Fruit fly (Drosophila melanogaster) whole organism, embryonic: Measurements from ENCODE around the gene Nepl20.

Experiments used
- BEAF-32 ChIP-seq: fragments of 200-800 bp; sonication (Bioruptor generic); optimal IDR thresholded peaks from 3 replicates; lab custom pipeline; 2017; ENCODE audit warnings: missing biosample characterization, missing genetic modification characterization, mild to moderate bottlenecking, moderate library complexity, missing genetic modification reagents
- CG10979 ChIP-seq: fragments of 200-800 bp; sonication (Bioruptor generic); optimal IDR thresholded peaks from 2 replicates; lab custom pipeline; 2018; ENCODE audit warnings: missing biosample characterization, mild to moderate bottlenecking, missing genetic modification characterization, moderate library complexity
- CG11456 ChIP-seq: fragments of 200-800 bp; sonication (Bioruptor generic); IDR thresholded peaks from 3 replicates; pipeline ENCODE4 v1.3.6; 2022; ENCODE audit warnings: missing biosample characterization, missing genetic modification characterization
- CG1233 ChIP-seq: fragments of 200-800 bp; sonication (Bioruptor generic); optimal IDR thresholded peaks from 4 replicates; lab custom pipeline; 2018; ENCODE audit warnings: missing biosample characterization, mild to moderate bottlenecking, missing genetic modification characterization
- CG13775 ChIP-seq: fragments of 200-800 bp; sonication (Bioruptor generic); optimal IDR thresholded peaks from 3 replicates; lab custom pipeline; 2017; ENCODE audit warnings: missing biosample characterization, mild to moderate bottlenecking, missing genetic modification characterization
- CG14050 ChIP-seq: fragments of 200-800 bp; sonication (Bioruptor generic); IDR thresholded peaks from 3 replicates; pipeline ENCODE4 v1.3.6; 2022; ENCODE audit warnings: missing biosample characterization, missing genetic modification characterization
- CG14710 ChIP-seq: fragments of 200-800 bp; sonication (Bioruptor generic); optimal IDR thresholded peaks from 3 replicates; lab custom pipeline; 2019; ENCODE audit warnings: missing biosample characterization, mild to moderate bottlenecking, missing genetic modification characterization, moderate library complexity
- CG17361 ChIP-seq: fragments of 200-800 bp; sonication (Bioruptor generic); IDR thresholded peaks from 3 replicates; pipeline ENCODE4 v1.3.6; 2022; ENCODE audit warnings: missing biosample characterization, missing genetic modification characterization
- CG17385 ChIP-seq: fragments of 200-800 bp; sonication (Bioruptor generic); optimal IDR thresholded peaks from 3 replicates; lab custom pipeline; 2018; ENCODE audit warnings: missing biosample characterization, mild to moderate bottlenecking, missing genetic modification characterization
- CG17912 ChIP-seq: fragments of 200-800 bp; sonication (Bioruptor generic); optimal IDR thresholded peaks from 2 replicates; lab custom pipeline; 2018; ENCODE audit warnings: missing biosample characterization, mild to moderate bottlenecking, missing genetic modification characterization
- CG18599 ChIP-seq: fragments of 200-800 bp; sonication (Bioruptor generic); optimal IDR thresholded peaks from 3 replicates; lab custom pipeline; 2017; ENCODE audit warnings: missing biosample characterization, missing genetic modification characterization, mild to moderate bottlenecking, moderate library complexity, missing genetic modification reagents
- CG2120 ChIP-seq: fragments of 200-800 bp; sonication (Bioruptor generic); optimal IDR thresholded peaks from 3 replicates; lab custom pipeline; 2016; ENCODE audit warnings: missing biosample characterization, missing genetic modification characterization
- CG31224 ChIP-seq: fragments of 200-800 bp; sonication (Bioruptor generic); IDR thresholded peaks from 2 replicates; pipeline ENCODE4 v1.3.6; 2022; ENCODE audit warnings: missing biosample characterization, missing genetic modification characterization
- CG34376 ChIP-seq: fragments of 200-800 bp; sonication (Bioruptor generic); optimal IDR thresholded peaks from 2 replicates; lab custom pipeline; 2018; ENCODE audit warnings: missing biosample characterization, mild to moderate bottlenecking, missing genetic modification characterization
- CG4282 ChIP-seq: fragments of 200-800 bp; sonication (Bioruptor generic); optimal IDR thresholded peaks from 2 replicates; lab custom pipeline; 2016; ENCODE audit warnings: missing biosample characterization, missing genetic modification characterization
- CG4360 ChIP-seq: fragments of 200-800 bp; sonication (Bioruptor generic); IDR thresholded peaks from 2 replicates; pipeline ENCODE4 v1.3.6; 2022; ENCODE audit warnings: missing biosample characterization, missing genetic modification characterization
- CG4820 ChIP-seq: fragments of 200-800 bp; sonication (Bioruptor generic); optimal IDR thresholded peaks from 3 replicates; lab custom pipeline; 2016; ENCODE audit warnings: missing biosample characterization, missing genetic modification characterization
- CG6272 ChIP-seq: fragments of 200-800 bp; sonication (Bioruptor generic); IDR thresholded peaks from 2 replicates; pipeline ENCODE4 v1.3.6; 2022; ENCODE audit warnings: missing biosample characterization, missing genetic modification characterization
- CG6854 ChIP-seq: fragments of 200-800 bp; sonication (Bioruptor generic); optimal IDR thresholded peaks from 3 replicates; lab custom pipeline; 2017; ENCODE audit warnings: missing biosample characterization, mild to moderate bottlenecking, missing genetic modification characterization
- CG7839 ChIP-seq: fragments of 200-800 bp; sonication (Bioruptor generic); optimal IDR thresholded peaks from 3 replicates; lab custom pipeline; 2018; ENCODE audit warnings: missing biosample characterization, mild to moderate bottlenecking, missing genetic modification characterization, moderate library complexity
- CG8388 ChIP-seq: fragments of 200-800 bp; sonication (Bioruptor generic); optimal IDR thresholded peaks from 2 replicates; lab custom pipeline; 2019; ENCODE audit warnings: missing biosample characterization, mild to moderate bottlenecking, missing genetic modification characterization, moderate library complexity
- CG9437 ChIP-seq: fragments of 200-800 bp; sonication (Bioruptor generic); optimal IDR thresholded peaks from 2 replicates; lab custom pipeline; 2018; ENCODE audit warnings: missing biosample characterization, mild to moderate bottlenecking, missing genetic modification characterization
- CTCF ChIP-seq: fragments of 200-800 bp; sonication (Bioruptor generic); optimal IDR thresholded peaks from 2 replicates; lab custom pipeline; 2017; ENCODE audit warnings: missing biosample characterization, mild to moderate bottlenecking, missing genetic modification characterization, moderate library complexity
- Dll ChIP-seq: fragments of 200-800 bp; sonication (Bioruptor generic); IDR thresholded peaks from 4 replicates; pipeline ENCODE4 v1.3.6; 2022; ENCODE audit warnings: missing biosample characterization, missing genetic modification characterization; ENCODE audit not compliant: partially characterized antibody
- Gug ChIP-seq: fragments of 200-800 bp; sonication (Bioruptor generic); IDR thresholded peaks from 4 replicates; pipeline ENCODE4 v1.3.6; 2022; ENCODE audit warnings: missing biosample characterization, missing genetic modification characterization
- HHEX ChIP-seq: fragments of 200-800 bp; sonication (Bioruptor generic); optimal IDR thresholded peaks from 3 replicates; lab custom pipeline; 2017; ENCODE audit warnings: missing biosample characterization, mild to moderate bottlenecking, missing genetic modification characterization, missing genetic modification reagents
- Scr ChIP-seq: fragments of 200-800 bp; sonication (Bioruptor generic); IDR thresholded peaks from 2 replicates; pipeline ENCODE4 v1.3.6; 2022; ENCODE audit warnings: missing biosample characterization, missing genetic modification characterization; ENCODE audit not compliant: partially characterized antibody
- Ssrp ChIP-seq: fragments of 200-800 bp; sonication (Bioruptor generic); optimal IDR thresholded peaks from 2 replicates; lab custom pipeline; 2018; ENCODE audit warnings: missing biosample characterization, mild to moderate bottlenecking, missing genetic modification characterization, moderate library complexity
- Taf1 ChIP-seq: fragments of 200-800 bp; sonication (Bioruptor generic); IDR thresholded peaks from 2 replicates; pipeline ENCODE4 v1.3.6; 2022; ENCODE audit warnings: missing biosample characterization, missing genetic modification characterization
- ab ChIP-seq: fragments of 200-800 bp; sonication (Bioruptor generic); optimal IDR thresholded peaks from 2 replicates; lab custom pipeline; 2016; ENCODE audit warnings: missing biosample characterization, missing genetic modification characterization
- aop ChIP-seq: fragments of 200-800 bp; sonication (Bioruptor generic); IDR thresholded peaks from 2 replicates; pipeline ENCODE4 v1.3.6; 2022; ENCODE audit warnings: missing biosample characterization, missing genetic modification characterization
- btn ChIP-seq: fragments of 200-800 bp; sonication (Bioruptor generic); optimal IDR thresholded peaks from 2 replicates; lab custom pipeline; 2016; ENCODE audit warnings: missing biosample characterization, missing genetic modification characterization
- cas ChIP-seq: fragments of 200-800 bp; sonication (Bioruptor generic); IDR thresholded peaks from 2 replicates; pipeline ENCODE4 v1.3.6; 2022; ENCODE audit warnings: missing biosample characterization, missing genetic modification characterization
- chm ChIP-seq: fragments of 200-800 bp; sonication (Bioruptor generic); IDR thresholded peaks from 2 replicates; pipeline ENCODE4 v1.3.6; 2022; ENCODE audit warnings: missing biosample characterization, missing genetic modification characterization
- croc ChIP-seq: fragments of 200-800 bp; sonication (Bioruptor generic); conservative IDR thresholded peaks from 3 replicates; pipeline ENCODE4 v1.3.6; 2022; ENCODE audit warnings: missing biosample characterization, missing genetic modification characterization
- dati ChIP-seq: fragments of 200-800 bp; sonication (Bioruptor generic); IDR thresholded peaks from 2 replicates; pipeline ENCODE4 v1.3.6; 2022; ENCODE audit warnings: missing biosample characterization, missing genetic modification characterization
- disco-r ChIP-seq: fragments of 200-800 bp; sonication (Bioruptor generic); optimal IDR thresholded peaks from 2 replicates; lab custom pipeline; 2016; ENCODE audit warnings: missing biosample characterization, missing genetic modification characterization
- esg ChIP-seq: fragments of 200-800 bp; sonication (Bioruptor generic); conservative IDR thresholded peaks from 2 replicates; pipeline ENCODE4 v1.3.6; 2022; ENCODE audit warnings: missing biosample characterization, missing genetic modification characterization
- fd102C ChIP-seq: fragments of 200-800 bp; sonication (Bioruptor generic); optimal IDR thresholded peaks from 2 replicates; lab custom pipeline; 2018; ENCODE audit warnings: missing biosample characterization, mild to moderate bottlenecking, missing genetic modification characterization, moderate library complexity
- fd3F ChIP-seq: fragments of 200-800 bp; sonication (Bioruptor generic); optimal IDR thresholded peaks from 2 replicates; lab custom pipeline; 2018; ENCODE audit warnings: missing biosample characterization, mild to moderate bottlenecking, missing genetic modification characterization, moderate library complexity
- gcm2 ChIP-seq: fragments of 200-800 bp; sonication (Bioruptor generic); optimal IDR thresholded peaks from 2 replicates; lab custom pipeline; 2016; ENCODE audit warnings: missing biosample characterization, missing genetic modification characterization
- knrl ChIP-seq: fragments of 200-800 bp; sonication (Bioruptor generic); IDR thresholded peaks from 3 replicates; pipeline ENCODE4 v1.3.6; 2022; ENCODE audit warnings: missing biosample characterization, missing genetic modification characterization; ENCODE audit not compliant: partially characterized antibody
- lola ChIP-seq, 3 experiments: fragments of >200 bp in 2 of 3; fragments of 200-800 bp in 1 of 3; sonication (Bioruptor generic) in 1 of 3; optimal IDR thresholded peaks; 2 replicates each; lab custom pipeline; 2017 to 2019; ENCODE audit warnings: missing biosample characterization in 3 of 3, missing genetic modification characterization in 3 of 3, mild to moderate bottlenecking in 1 of 3, moderate library complexity in 1 of 3
- luna ChIP-seq: fragments of 200-800 bp; sonication (Bioruptor generic); optimal IDR thresholded peaks from 2 replicates; lab custom pipeline; 2016; ENCODE audit warnings: missing biosample characterization, missing genetic modification characterization
- nerfin-1 ChIP-seq: fragments of 200-800 bp; sonication (Bioruptor generic); optimal IDR thresholded peaks from 3 replicates; lab custom pipeline; 2019; ENCODE audit warnings: missing biosample characterization, mild to moderate bottlenecking, missing genetic modification characterization, moderate library complexity
- stwl ChIP-seq: fragments of 200-800 bp; sonication (Bioruptor generic); optimal IDR thresholded peaks from 3 replicates; lab custom pipeline; 2018; ENCODE audit warnings: missing biosample characterization, mild to moderate bottlenecking, missing genetic modification characterization, moderate library complexity
- sug ChIP-seq: fragments of 200-800 bp; optimal IDR thresholded peaks from 2 replicates; lab custom pipeline; 2019; ENCODE audit warnings: missing biosample characterization, mild to moderate bottlenecking, missing genetic modification characterization, moderate library complexity
- tap ChIP-seq: fragments of 200-800 bp; optimal IDR thresholded peaks from 3 replicates; lab custom pipeline; 2019; ENCODE audit warnings: missing biosample characterization, mild to moderate bottlenecking, missing genetic modification characterization, moderate library complexity
- twi ChIP-seq: fragments of 200-800 bp; optimal IDR thresholded peaks from 2 replicates; lab custom pipeline; 2019; ENCODE audit warnings: missing biosample characterization, mild to moderate bottlenecking, missing genetic modification characterization, moderate library complexity
- tx ChIP-seq: fragments of 200-800 bp; sonication (Bioruptor generic); optimal IDR thresholded peaks from 2 replicates; lab custom pipeline; 2016; ENCODE audit warnings: missing biosample characterization, missing genetic modification characterization
- wor ChIP-seq: fragments of 200-800 bp; sonication (Bioruptor generic); IDR thresholded peaks from 2 replicates; pipeline ENCODE4 v1.3.6; 2022; ENCODE audit warnings: missing biosample characterization, missing genetic modification characterization

Gene Nepl20

dm6 chr3R:28911758-28912157, 31.2 kb downstream of the Nepl20 start (continued):
- TF ChIP-seq tap (tag; lab: Kevin White, UChicago) (peak; percentile 59), CTCF (GFP tag; lab: Kevin White, UChicago) (no peak), CG14050 (peak; percentile 62; the same call in 2 of the 3 replicates), CG17361 (GFP tag; lab: Robert Waterston, UW) (no peak; the same call in 2 of the 3 replicates), CG1233 (GFP tag; lab: Kevin White, UChicago) (peak; percentile 32), tx (GFP tag; lab: Kevin White, UChicago) (peak; percentile 54), CG4282 (GFP tag; lab: Kevin White, UChicago) (peak; percentile 10), BEAF-32 (no peak), esg (GFP tag; lab: Robert Waterston, UW) (peak; percentile 72; the same call in 1 of the 2 replicates), CG13775 (GFP tag; lab: Kevin White, UChicago) (peak; percentile 46), CG14710 (peak; percentile 15), CG10979 (peak; percentile 68), CG31224 (GFP tag; lab: Robert Waterston, UW) (peak; percentile 36; the same call in 1 of the 2 replicates), ab (GFP tag; lab: Kevin White, UChicago) (peak; percentile 39), twi (tag; lab: Kevin White, UChicago) (no peak), CG4360 (GFP tag; lab: Robert Waterston, UW) (peak; percentile 24; the same call in 1 of the 2 replicates), CG2120 (GFP tag; lab: Kevin White, UChicago) (peak; percentile 77), lola (GFP tag; optimal IDR thresholded peaks at IDR 0.05; lab: Kevin White, UChicago) (no peak), knrl (GFP tag; lab: Robert Waterston, UW) (no peak), btn (GFP tag; lab: Kevin White, UChicago) (peak; percentile 65), chm (GFP tag; lab: Robert Waterston, UW) (peak; percentile 89), gcm2 (peak; percentile 36), Gug (GFP tag; lab: Robert Waterston, UW) (peak; percentile 83), luna (GFP tag; lab: Kevin White, UChicago) (no peak), cas (GFP tag; lab: Robert Waterston, UW) (0 out of 2 replicates have a peak, but pooled peaks have one; percentile 19), CG6854 (GFP tag; lab: Kevin White, UChicago) (peak; percentile 43), CG34376 (GFP tag; lab: Kevin White, UChicago) (no peak), CG7839 (tag; lab: Kevin White, UChicago) (peak; percentile 82), wor (GFP tag; lab: Robert Waterston, UW) (peak; percentile 78), Scr (GFP tag; lab: Robert Waterston, UW) (no peak), disco-r (GFP tag; lab: Kevin White, UChicago) (peak; percentile 33), CG17385 (GFP tag; lab: Kevin White, UChicago) (peak; percentile 69), CG4820 (GFP tag; lab: Kevin White, UChicago) (peak; percentile 65), CG18599 (GFP tag; lab: Kevin White, UChicago) (peak; percentile 40), fd102C (no peak), sug (tag; lab: Kevin White, UChicago) (peak; percentile 32), fd3F (GFP tag; lab: Kevin White, UChicago) (peak; percentile 49), nerfin-1 (tag; lab: Kevin White, UChicago) (no peak), Taf1 (no peak), CG8388 (GFP tag; lab: Kevin White, UChicago) (peak; percentile 65), croc (GFP tag; lab: Robert Waterston, UW) (peak; percentile 64; the same call in 1 of the 3 replicates), CG17912 (GFP tag; lab: Kevin White, UChicago) (no peak), aop (GFP tag; lab: Robert Waterston, UW) (no peak), CG6272 (GFP tag; lab: Robert Waterston, UW) (peak; percentile 72), CG11456 (GFP tag; lab: Robert Waterston, UW) (peak; percentile 84), stwl (tag; lab: Kevin White, UChicago) (no peak), CG9437 (peak; percentile 51), Ssrp (peak; percentile 71), dati (GFP tag; lab: Robert Waterston, UW) (peak; percentile 69), Dll (GFP tag; lab: Robert Waterston, UW) (no peak), HHEX (GFP tag; lab: Kevin White, UChicago) (peak; percentile 51)
